Worm (Caenorhabditis elegans): Measurements from ENCODE around the gene pdha-1.
A peak's percentile ranks its signal among the peaks of the same experiment; 100 is the strongest.

pdha-1 gene

DNA sequence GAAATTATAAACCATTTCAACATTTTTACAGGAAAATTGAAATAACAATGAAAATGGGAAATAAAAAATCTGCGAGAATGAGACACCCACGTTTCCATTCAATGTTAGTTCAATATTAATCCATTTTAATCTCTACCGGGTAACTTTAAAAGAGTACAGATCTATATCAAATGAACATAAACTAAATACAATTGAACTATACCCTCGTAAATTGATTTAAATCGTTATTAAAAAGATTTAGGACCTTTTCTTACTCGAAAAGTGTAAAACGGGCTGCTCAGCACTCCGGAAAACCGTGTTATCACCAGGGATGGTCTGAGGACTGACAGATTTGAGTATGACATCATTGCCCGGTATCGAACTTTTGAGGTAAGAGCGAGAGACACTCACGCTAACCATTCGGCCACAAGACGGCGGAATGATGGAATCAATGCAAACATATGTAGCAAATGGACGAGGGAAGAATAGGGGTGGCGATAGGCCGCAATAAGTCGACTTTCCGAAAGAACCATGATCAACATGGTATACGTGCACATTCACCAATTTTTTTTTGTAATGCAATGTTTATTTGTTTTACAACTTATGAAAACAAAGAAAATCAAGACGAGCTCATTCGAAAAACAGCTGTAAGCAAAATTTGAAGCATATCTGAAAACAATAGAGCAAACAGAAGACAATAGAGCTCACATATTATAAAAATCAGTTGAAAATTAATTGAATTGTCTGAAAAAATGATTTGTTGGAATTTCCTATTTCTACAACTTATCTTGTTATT, 41.0 kb downstream of the pdha-1 start, which contains the start of the genes chst-1 and C41C4.9 (continued):
- TF ChIP-seq C08G9.2 (tag; optimal IDR thresholded peaks at IDR 0.05) (peak; percentile 80), ceh-19 (GFP tag; optimal IDR thresholded peaks at IDR 0.05) (peak; percentile 94), unc-42 (tag; optimal IDR thresholded peaks at IDR 0.05) (peak; percentile 26), fkh-10 (GFP tag; optimal IDR thresholded peaks at IDR 0.05) (peak; percentile 74), ceh-2 (tag; optimal IDR thresholded peaks at IDR 0.05) (peak; percentile 87), ceh-22 (tag; optimal IDR thresholded peaks at IDR 0.05) (peak; percentile 56), sox-4 (tag; optimal IDR thresholded peaks at IDR 0.05) (peak; percentile 92), tbx-2 (tag; optimal IDR thresholded peaks at IDR 0.05) (peak; percentile 90), sox-2 (GFP tag; IDR thresholded peaks at IDR 0.05) (peak; percentile 81), hlh-15 (tag; optimal IDR thresholded peaks at IDR 0.05) (peak; percentile 88), ceh-31 (tag; optimal IDR thresholded peaks at IDR 0.05) (peak; percentile 84), tbx-7 (tag; optimal IDR thresholded peaks at IDR 0.05) (peak; percentile 55), Y22D7AL.16 (tag; optimal IDR thresholded peaks at IDR 0.05) (peak; percentile 88), ceh-18 (tag; optimal IDR thresholded peaks at IDR 0.05) (peak; percentile 88), pax-1 (tag; optimal IDR thresholded peaks at IDR 0.05) (no peak), unc-55 (GFP tag; optimal IDR thresholded peaks at IDR 0.05) (peak; percentile 16), hlh-8 (tag; optimal IDR thresholded peaks at IDR 0.05) (peak; percentile 65), pag-3 (tag; optimal IDR thresholded peaks at IDR 0.05; ENCODE audit: borderline replicate concordance) (peak; percentile 84), ama-1 (optimal IDR thresholded peaks at IDR 0.05) (no peak), ets-4 (tag; optimal IDR thresholded peaks at IDR 0.05) (peak; percentile 77), ceh-34 (tag; optimal IDR thresholded peaks at IDR 0.05) (peak; percentile 92), K09A11.1 (tag; optimal IDR thresholded peaks at IDR 0.05; ENCODE audit: insufficient read depth) (peak; percentile 79), F13H6.1 (tag; optimal IDR thresholded peaks at IDR 0.05) (peak; percentile 86), K02D7.2 (tag; optimal IDR thresholded peaks at IDR 0.05) (peak; percentile 89), pha-2 (tag; optimal IDR thresholded peaks at IDR 0.05) (peak; percentile 92), pqm-1 (tag; optimal IDR thresholded peaks at IDR 0.05) (peak; percentile 84), unc-86 (tag; optimal IDR thresholded peaks at IDR 0.05) (peak; percentile 90), ahr-1 (tag; optimal IDR thresholded peaks at IDR 0.05) (peak; percentile 91), dve-1 (tag; optimal IDR thresholded peaks at IDR 0.05) (peak; percentile 90), che-1 (tag; optimal IDR thresholded peaks at IDR 0.05) (peak; percentile 92), nhr-232 (tag; optimal IDR thresholded peaks at IDR 0.05) (peak; percentile 89), nhr-11 (tag; optimal IDR thresholded peaks at IDR 0.05) (no peak), ceh-30 (tag; optimal IDR thresholded peaks at IDR 0.05) (peak; percentile 73), madf-2 (tag; optimal IDR thresholded peaks at IDR 0.05) (peak; percentile 92), sdc-2 (tag; optimal IDR thresholded peaks at IDR 0.05) (peak; percentile 86), syd-9 (tag; optimal IDR thresholded peaks at IDR 0.05) (peak; percentile 90), nfya-1 (tag; optimal IDR thresholded peaks at IDR 0.05) (peak; percentile 69), rnt-1 (tag; optimal IDR thresholded peaks at IDR 0.05) (peak; percentile 91), lim-6 (tag; optimal IDR thresholded peaks at IDR 0.05) (peak; percentile 76), ttx-3 (tag; optimal IDR thresholded peaks at IDR 0.05) (peak; percentile 89)

DNA sequence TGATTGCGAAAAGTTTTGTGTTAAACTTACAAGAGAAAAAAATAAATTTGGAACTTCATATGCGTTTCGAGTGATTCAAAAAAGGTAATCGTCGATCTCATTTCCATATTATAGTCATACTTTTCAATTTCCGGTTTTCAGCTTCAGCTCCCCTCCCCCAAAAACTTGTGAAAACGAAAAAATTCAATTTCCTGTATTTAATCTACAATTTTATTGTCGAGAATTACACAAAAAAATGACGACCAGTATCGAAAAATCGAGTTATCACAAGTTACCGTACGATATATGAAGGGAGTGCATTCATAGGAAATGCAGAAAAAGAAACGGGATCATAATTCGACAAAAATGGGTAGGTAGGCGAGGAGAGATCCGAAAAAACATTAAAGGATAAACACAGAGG, 46.0 kb downstream of the pdha-1 start, which contains the start of gene lron-4:
TSS of gene lron-4 (minus strand) at position 101 of the 400 bp plus-strand sequence.
- TF ChIP-seq che-1 (tag; optimal IDR thresholded peaks at IDR 0.05) (no peak), ceh-6 (GFP tag; optimal IDR thresholded peaks at IDR 0.05) (no peak), K02D7.2 (tag; optimal IDR thresholded peaks at IDR 0.05) (no peak), hlh-15 (tag; optimal IDR thresholded peaks at IDR 0.05) (no peak), ceh-31 (tag; optimal IDR thresholded peaks at IDR 0.05) (no peak), unc-42 (tag; optimal IDR thresholded peaks at IDR 0.05) (no peak), unc-86 (tag; optimal IDR thresholded peaks at IDR 0.05) (no peak), fax-1 (tag; optimal IDR thresholded peaks at IDR 0.05) (no peak), fkh-6 (tag; optimal IDR thresholded peaks at IDR 0.05) (no peak), pag-3 (tag; optimal IDR thresholded peaks at IDR 0.05; ENCODE audit: borderline replicate concordance) (no peak), ceh-24 (tag; optimal IDR thresholded peaks at IDR 0.05) (no peak), ceh-9 (tag; optimal IDR thresholded peaks at IDR 0.05) (no peak), pha-2 (tag; optimal IDR thresholded peaks at IDR 0.05) (no peak), C08G9.2 (tag; optimal IDR thresholded peaks at IDR 0.05) (no peak), pqm-1 (tag; optimal IDR thresholded peaks at IDR 0.05) (no peak), ceh-22 (tag; optimal IDR thresholded peaks at IDR 0.05) (no peak)
